Worm (Caenorhabditis elegans) whole organism, L1 larva: ENCODE measurements around the gene F38C2.1.
A peak's percentile ranks its signal among the peaks of the same experiment; 100 is the strongest.

ENCODE experiments used
- C34B4.2 ChIP-seq: sonication (generic microtip); optimal IDR thresholded peaks from 2 replicates; lab custom pipeline; 2017; ENCODE audit warnings: mild to moderate bottlenecking, missing genetic modification characterization, missing compliant biosample characterization
- Y116A8C.19 ChIP-seq: sonication (generic microtip); optimal IDR thresholded peaks from 2 replicates; lab custom pipeline; 2016; ENCODE audit warnings: missing compliant biosample characterization, missing genetic modification characterization, borderline replicate concordance
- aha-1 ChIP-seq: fragments of 150-350 bp; optimal IDR thresholded peaks from 2 replicates; lab custom pipeline; 2014; ENCODE audit warnings: missing biosample characterization, missing genetic modification characterization
- blmp-1 ChIP-seq: fragments of 150-350 bp; optimal IDR thresholded peaks from 2 replicates; lab custom pipeline; 2014; ENCODE audit warnings: missing biosample characterization, missing genetic modification characterization
- ceh-63 ChIP-seq: fragments of 200-800 bp; sonication (Bioruptor generic); optimal IDR thresholded peaks from 2 replicates; lab custom pipeline; 2018; ENCODE audit warnings: mild to moderate bottlenecking, missing genetic modification characterization, missing compliant biosample characterization
- ceh-8 ChIP-seq: fragments of 200-800 bp; sonication (Bioruptor generic); optimal IDR thresholded peaks from 2 replicates; lab custom pipeline; 2018; ENCODE audit warnings: mild to moderate bottlenecking, missing genetic modification characterization, moderate library complexity, missing compliant biosample characterization
- ceh-88 ChIP-seq: fragments of 200-800 bp; sonication (Bioruptor generic); IDR thresholded peaks from 2 replicates; pipeline ENCODE4 v1.3.6; 2022; ENCODE audit warnings: missing genetic modification characterization, missing compliant biosample characterization
- dsc-1 ChIP-seq: sonication (generic microtip); optimal IDR thresholded peaks from 2 replicates; lab custom pipeline; 2016; ENCODE audit warnings: mild to moderate bottlenecking, missing genetic modification characterization, missing compliant biosample characterization
- efl-1 ChIP-seq, 4 experiments: fragments of 150-350 bp; optimal IDR thresholded peaks in 3 of 4; peaks in 1 of 4; 1 replicate in 1 of 4; 2 replicates in 3 of 4; lab custom pipeline; 2014; ENCODE audit warnings: missing biosample characterization in 2 of 4, missing genetic modification characterization in 2 of 4, missing genetic modification reagents in 2 of 4
- egl-13 ChIP-seq: sonication (generic microtip); optimal IDR thresholded peaks from 2 replicates; lab custom pipeline; 2016; ENCODE audit warnings: missing genotype, missing genetic modification reagents, missing genetic modification characterization, missing compliant biosample characterization
- egl-27 ChIP-seq, 2 experiments: fragments of 150-350 bp in 1 of 2; sonication (generic microtip); optimal IDR thresholded peaks; 3 replicates each; lab custom pipeline; 2017 to 2018; ENCODE audit warnings: missing biosample characterization in 2 of 2, missing genetic modification characterization in 2 of 2, missing genetic modification reagents in 2 of 2
- elt-2 ChIP-seq: sonication (generic microtip); optimal IDR thresholded peaks from 2 replicates; lab custom pipeline; 2016; ENCODE audit warnings: missing genetic modification characterization, mild to moderate bottlenecking, inconsistent platforms, missing compliant biosample characterization, missing genetic modification reagents
- fkh-10 ChIP-seq: sonication (generic microtip); optimal IDR thresholded peaks from 2 replicates; lab custom pipeline; 2017; ENCODE audit warnings: missing biosample characterization, missing genetic modification reagents, missing genetic modification characterization
- fos-1 ChIP-seq: fragments of 150-350 bp; optimal IDR thresholded peaks from 2 replicates; lab custom pipeline; 2014; ENCODE audit warnings: missing biosample characterization, missing genetic modification characterization
- grh-1 ChIP-seq: fragments of 200-800 bp; sonication (Bioruptor generic); IDR thresholded peaks from 2 replicates; pipeline ENCODE4 v1.3.6; 2022; ENCODE audit warnings: missing genetic modification reagents, missing genetic modification characterization, missing compliant biosample characterization
- hpl-2 ChIP-seq: fragments of 150-350 bp; optimal IDR thresholded peaks from 2 replicates; lab custom pipeline; 2014; ENCODE audit warnings: missing biosample characterization, missing genetic modification reagents, missing genetic modification characterization
- irx-1 ChIP-seq: sonication (generic microtip); optimal IDR thresholded peaks from 2 replicates; lab custom pipeline; 2016; ENCODE audit warnings: missing genetic modification characterization, missing compliant biosample characterization
- lin-13 ChIP-seq: fragments of 150-350 bp; optimal IDR thresholded peaks from 2 replicates; lab custom pipeline; 2014; ENCODE audit warnings: missing biosample characterization, missing genetic modification reagents, missing genetic modification characterization
- lin-14 ChIP-seq: fragments of 200-800 bp; sonication (Bioruptor generic); optimal IDR thresholded peaks from 2 replicates; lab custom pipeline; 2018; ENCODE audit warnings: mild to moderate bottlenecking, missing genetic modification characterization, moderate library complexity, missing compliant biosample characterization
- lin-15B ChIP-seq: fragments of 150-350 bp; sonication (generic microtip); optimal IDR thresholded peaks from 3 replicates; lab custom pipeline; 2014; ENCODE audit warnings: missing biosample characterization, missing genetic modification characterization
- lin-39 ChIP-seq: fragments of 150-350 bp; optimal IDR thresholded peaks from 2 replicates; lab custom pipeline; 2014; ENCODE audit warnings: missing biosample characterization, missing genetic modification reagents, missing genetic modification characterization
- lir-3 ChIP-seq: sonication (generic microtip); optimal IDR thresholded peaks from 2 replicates; lab custom pipeline; 2016; ENCODE audit warnings: mild to moderate bottlenecking, missing genetic modification characterization, moderate library complexity, missing compliant biosample characterization; ENCODE audit not compliant: poor library complexity
- mab-9 ChIP-seq: fragments of 200-800 bp; sonication (Bioruptor generic); IDR thresholded peaks from 2 replicates; pipeline ENCODE4 v1.3.6; 2022; ENCODE audit warnings: missing genetic modification reagents, missing genetic modification characterization, missing compliant biosample characterization
- mef-2 ChIP-seq: fragments of 150-350 bp; optimal IDR thresholded peaks from 2 replicates; lab custom pipeline; 2014; ENCODE audit warnings: missing biosample characterization, missing genetic modification characterization
- nhr-11 ChIP-seq: fragments of 150-350 bp; optimal IDR thresholded peaks from 2 replicates; lab custom pipeline; 2014; ENCODE audit warnings: missing biosample characterization, missing genetic modification characterization
- nhr-19 ChIP-seq: fragments of 200-800 bp; sonication (Bioruptor generic); conservative IDR thresholded peaks from 2 replicates; pipeline ENCODE4 v1.3.6; 2022; ENCODE audit warnings: missing genetic modification characterization, missing compliant biosample characterization
- nhr-237 ChIP-seq: fragments of 150-350 bp; optimal IDR thresholded peaks from 2 replicates; lab custom pipeline; 2014; ENCODE audit warnings: missing biosample characterization, missing genetic modification characterization
- nhr-28 ChIP-seq: fragments of 150-350 bp; optimal IDR thresholded peaks from 2 replicates; lab custom pipeline; 2014; ENCODE audit warnings: missing biosample characterization, missing genetic modification characterization
- nhr-71 ChIP-seq: sonication (generic microtip); optimal IDR thresholded peaks from 2 replicates; lab custom pipeline; 2016; ENCODE audit warnings: mild to moderate bottlenecking, missing genetic modification characterization, moderate library complexity, missing compliant biosample characterization
- nhr-85 ChIP-seq: sonication (generic microtip); peaks from one replicate; lab custom pipeline; 2016; ENCODE audit warnings: missing genetic modification characterization, inconsistent platforms, missing compliant biosample characterization
- nhr-90 ChIP-seq: sonication (generic microtip); optimal IDR thresholded peaks from 2 replicates; lab custom pipeline; 2016; ENCODE audit warnings: mild to moderate bottlenecking, missing genetic modification characterization, missing compliant biosample characterization; ENCODE audit not compliant: poor library complexity
- pag-3 ChIP-seq: sonication (generic microtip); optimal IDR thresholded peaks from 2 replicates; lab custom pipeline; 2017; ENCODE audit warnings: missing genetic modification characterization, mild to moderate bottlenecking, missing compliant biosample characterization, antibody characterized with exemption, borderline replicate concordance; ENCODE audit not compliant: insufficient read depth
- sptf-1 ChIP-seq: fragments of 150-350 bp; optimal IDR thresholded peaks from 2 replicates; lab custom pipeline; 2014; ENCODE audit warnings: missing biosample characterization, missing genetic modification characterization
- swsn-7 ChIP-seq: sonication (generic microtip); optimal IDR thresholded peaks from 2 replicates; lab custom pipeline; 2016; ENCODE audit warnings: missing genetic modification characterization, missing compliant biosample characterization
- tbx-2 ChIP-seq: sonication (generic microtip); optimal IDR thresholded peaks from 2 replicates; lab custom pipeline; 2016; ENCODE audit warnings: missing genetic modification characterization, missing compliant biosample characterization
- tlp-1 ChIP-seq: fragments of 150-350 bp; optimal IDR thresholded peaks from 2 replicates; lab custom pipeline; 2014; ENCODE audit warnings: missing biosample characterization, missing genetic modification characterization
- unc-130 ChIP-seq: fragments of 150-350 bp; optimal IDR thresholded peaks from 2 replicates; lab custom pipeline; 2017; ENCODE audit warnings: missing biosample characterization, missing genetic modification characterization, inconsistent platforms
- unc-30 ChIP-seq: sonication (generic microtip); optimal IDR thresholded peaks from 2 replicates; lab custom pipeline; 2017; ENCODE audit warnings: missing biosample characterization, missing genetic modification characterization
- unc-86 ChIP-seq: sonication (generic microtip); optimal IDR thresholded peaks from 2 replicates; lab custom pipeline; 2016; ENCODE audit warnings: missing genetic modification characterization, missing compliant biosample characterization
- unc-98 ChIP-seq: fragments of 200-800 bp; sonication (Bioruptor generic); IDR thresholded peaks from 2 replicates; pipeline ENCODE4 v1.3.6; 2022; ENCODE audit warnings: missing genetic modification characterization, missing compliant biosample characterization
- vab-15 ChIP-seq: sonication (generic microtip); optimal IDR thresholded peaks from 2 replicates; lab custom pipeline; 2017; ENCODE audit warnings: missing genotype, mild to moderate bottlenecking, missing genetic modification characterization, missing compliant biosample characterization
- zip-4 ChIP-seq: fragments of 200-800 bp; sonication (Bioruptor generic); optimal IDR thresholded peaks from 2 replicates; lab custom pipeline; 2018; ENCODE audit warnings: mild to moderate bottlenecking, missing genetic modification characterization, moderate library complexity, missing compliant biosample characterization

Gene F38C2.1

ce11 chrIV:16247131-16247530 is at the start of gene F38C2.1:
Gene F38C2.1 (plus strand): TSS chrIV:16247431.
- no peak for TF ChIP-seq lin-39
- TF ChIP-seq nhr-19 (GFP tag; lab: Robert Waterston, UW): no peak
- no peak for TF ChIP-seq lin-13 (GFP tag; lab: Kevin White, UChicago)
- TF ChIP-seq nhr-71 (tag; lab: Kevin White, UChicago): no peak
- no peak for TF ChIP-seq vab-15 (tag; lab: Kevin White, UChicago)
- TF ChIP-seq lin-15B (tag; lab: Kevin White, UChicago): no peak
- no peak for TF ChIP-seq Y116A8C.19
- no peak for TF ChIP-seq ceh-63 (GFP tag; lab: Kevin White, UChicago)
- TF ChIP-seq nhr-11: no peak
- no peak for TF ChIP-seq zip-4 (GFP tag; lab: Kevin White, UChicago)
- no peak for TF ChIP-seq fos-1 (tag; lab: Kevin White, UChicago)
- TF ChIP-seq nhr-85 (tag; lab: Kevin White, UChicago): no peak
- no peak for TF ChIP-seq nhr-28
- no peak for TF ChIP-seq irx-1 (tag; lab: Kevin White, UChicago)
- TF ChIP-seq grh-1: no peak
- no peak for TF ChIP-seq efl-1 (optimal IDR thresholded peaks at IDR 0.05; lab: Kevin White, UChicago)
- no peak for TF ChIP-seq efl-1 (GFP tag; optimal IDR thresholded peaks at IDR 0.05 in 1 of 2; lab: Kevin White, UChicago)
- no peak for TF ChIP-seq unc-30
- TF ChIP-seq tbx-2: no peak
- no peak for TF ChIP-seq tlp-1 (tag; lab: Kevin White, UChicago)
- TF ChIP-seq, all 84 proteins: peak for 0

DNA sequence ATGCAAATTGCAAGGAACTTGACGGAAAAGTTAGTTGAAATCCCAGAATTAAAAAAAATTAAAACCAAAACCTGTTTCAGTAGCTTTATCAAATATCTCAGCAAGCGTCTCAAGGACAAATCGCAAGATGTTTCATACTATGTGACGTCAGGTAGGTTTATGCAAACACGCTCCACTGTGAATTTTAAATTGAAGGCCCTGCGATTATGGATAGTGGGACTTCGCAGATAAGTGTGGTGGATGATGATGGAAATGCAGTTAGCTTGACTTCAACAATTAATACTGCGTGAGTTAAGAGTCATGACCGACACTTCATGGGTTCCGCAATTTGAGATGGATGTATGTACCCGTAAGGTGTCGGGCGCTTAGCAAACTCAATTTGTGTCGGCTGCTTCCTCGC is 47.4 kb upstream of the F38C2.1 start:
- TF ChIP-seq egl-27 (tag; optimal IDR thresholded peaks at IDR 0.05; lab: Kevin White, UChicago) (no peak), blmp-1 (tag; lab: Kevin White, UChicago) (no peak), grh-1 (no peak), nhr-28 (no peak), sptf-1 (no peak), hpl-2 (GFP tag; lab: Kevin White, UChicago) (no peak), nhr-90 (tag; lab: Kevin White, UChicago) (no peak), pag-3 (tag; lab: Kevin White, UChicago) (no peak), ceh-8 (no peak), aha-1 (tag; lab: Kevin White, UChicago) (no peak), C34B4.2 (tag; lab: Kevin White, UChicago) (no peak)

DNA sequence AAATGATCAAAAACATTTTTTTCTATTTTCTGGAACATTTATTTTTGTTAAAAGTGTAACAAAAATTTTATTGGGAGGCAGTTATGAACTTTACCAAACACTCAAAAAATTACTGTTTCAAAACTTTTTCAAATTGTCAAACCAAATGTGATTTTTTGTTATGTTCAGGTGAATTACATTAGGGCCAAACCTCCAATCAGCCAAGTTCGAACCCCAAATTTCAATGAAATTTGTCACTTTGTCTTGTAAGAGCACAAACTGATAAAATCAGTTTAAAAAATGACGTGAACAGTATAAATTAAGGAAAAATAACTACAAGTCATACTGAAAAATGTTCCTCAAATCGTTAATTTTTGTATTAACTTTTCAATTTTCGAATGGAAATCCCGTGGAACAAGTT is 45.2 kb upstream of the F38C2.1 start, which contains the start of gene H25K10.1:
Gene H25K10.1, plus strand, starts transcription at position 301 of the 400 bp plus-strand sequence.
- TF ChIP-seq nhr-71 (tag; lab: Kevin White, UChicago): no peak
- no peak for TF ChIP-seq unc-30
- no peak for TF ChIP-seq unc-98 (GFP tag; lab: Robert Waterston, UW)
- TF ChIP-seq lin-14: no peak
- no peak for TF ChIP-seq egl-13
- no peak for TF ChIP-seq lin-39
- TF ChIP-seq irx-1 (tag; lab: Kevin White, UChicago): no peak

ce11 chrIV:16203373-16203772 is 43.9 kb upstream of the F38C2.1 start:
- TF ChIP-seq unc-86 (tag; lab: Kevin White, UChicago): no peak
- no peak for TF ChIP-seq ceh-88 (GFP tag; lab: Robert Waterston, UW)
- TF ChIP-seq tlp-1 (tag; lab: Kevin White, UChicago): peak; percentile 8
- no peak for TF ChIP-seq nhr-237
- no peak for TF ChIP-seq fkh-10
- TF ChIP-seq mab-9 (GFP tag; lab: Robert Waterston, UW): no peak
- TF ChIP-seq egl-27 (tag; optimal IDR thresholded peaks at IDR 0.05; lab: Kevin White, UChicago): no peak
- TF ChIP-seq mef-2 (tag; lab: Kevin White, UChicago): no peak
- no peak for TF ChIP-seq irx-1 (tag; lab: Kevin White, UChicago)
- TF ChIP-seq unc-130 (tag; lab: Kevin White, UChicago): no peak
- TF ChIP-seq lir-3 (tag; lab: Kevin White, UChicago): no peak
- no peak for TF ChIP-seq swsn-7 (tag; lab: Kevin White, UChicago)
- no peak for TF ChIP-seq dsc-1
- TF ChIP-seq elt-2 (tag; lab: Kevin White, UChicago): peak; percentile 90
- TF ChIP-seq nhr-71 (tag; lab: Kevin White, UChicago): no peak
- TF ChIP-seq, all 84 proteins: peak for 2
